Worm (Caenorhabditis elegans) whole organism, L4 larva: ENCODE results near the gene Y37H2A.10.

Experiments
- F26F4.8 ChIP-seq: fragments of 200-800 bp; sonication (Bioruptor generic); conservative IDR thresholded peaks from 2 replicates; pipeline ENCODE4 v1.3.6; 2022; ENCODE audit warnings: missing genetic modification characterization, missing compliant biosample characterization
- F37D6.2 ChIP-seq: sonication (generic microtip); optimal IDR thresholded peaks from 2 replicates; lab custom pipeline; 2016; ENCODE audit warnings: mild to moderate bottlenecking, missing genetic modification characterization, missing compliant biosample characterization
- F49E8.2 ChIP-seq: sonication (generic microtip); optimal IDR thresholded peaks from 2 replicates; lab custom pipeline; 2016; ENCODE audit warnings: missing compliant biosample characterization, mild to moderate bottlenecking, missing genetic modification characterization, borderline replicate concordance
- Y48G9A.11 ChIP-seq: fragments of 200-800 bp; sonication (Bioruptor generic); IDR thresholded peaks from 2 replicates; pipeline ENCODE4 v1.3.6; 2022; ENCODE audit warnings: missing genetic modification reagents, missing genetic modification characterization, missing compliant biosample characterization
- ceh-44 ChIP-seq: fragments of 200-800 bp; sonication (Bioruptor generic); IDR thresholded peaks from 2 replicates; pipeline ENCODE4 v1.3.6; 2022; ENCODE audit warnings: missing genetic modification reagents, missing genetic modification characterization, missing compliant biosample characterization
- ceh-82 ChIP-seq: sonication (generic microtip); optimal IDR thresholded peaks from 2 replicates; lab custom pipeline; 2017; ENCODE audit warnings: missing biosample characterization, missing genetic modification characterization
- daf-16 ChIP-seq, 3 experiments: sonication (generic microtip); optimal IDR thresholded peaks; 2 replicates each; lab custom pipeline; 2016 to 2017; ENCODE audit warnings: missing genetic modification characterization in 3 of 3, missing genetic modification reagents in 3 of 3, mild to moderate bottlenecking in 2 of 3, missing compliant biosample characterization in 2 of 3, missing biosample characterization in 1 of 3, moderate library complexity in 1 of 3
- daf-8 ChIP-seq: fragments of 200-800 bp; sonication (Bioruptor generic); IDR thresholded peaks from 2 replicates; pipeline ENCODE4 v1.3.6; 2022; ENCODE audit warnings: missing genetic modification characterization, missing compliant biosample characterization
- dmd-8 ChIP-seq: fragments of 200-800 bp; sonication (Bioruptor generic); IDR thresholded peaks from 2 replicates; pipeline ENCODE4 v1.3.6; 2022; ENCODE audit warnings: missing genetic modification characterization, missing compliant biosample characterization
- dve-1 ChIP-seq: sonication (generic microtip); optimal IDR thresholded peaks from 2 replicates; lab custom pipeline; 2017; ENCODE audit warnings: antibody characterized with exemption, mild to moderate bottlenecking, missing genetic modification characterization, missing compliant biosample characterization; ENCODE audit not compliant: insufficient read depth
- egl-43 ChIP-seq: fragments of 200-800 bp; sonication (Bioruptor generic); IDR thresholded peaks from 2 replicates; pipeline ENCODE4 v1.3.6; 2022; ENCODE audit warnings: missing genetic modification reagents, missing genetic modification characterization, missing compliant biosample characterization
- gei-8 ChIP-seq: fragments of 200-800 bp; sonication (Bioruptor generic); optimal IDR thresholded peaks from 2 replicates; lab custom pipeline; 2018; ENCODE audit warnings: mild to moderate bottlenecking, missing genetic modification characterization, missing compliant biosample characterization
- lin-39 ChIP-seq: fragments of 150-350 bp; optimal IDR thresholded peaks from 2 replicates; lab custom pipeline; 2014; ENCODE audit warnings: missing biosample characterization, missing genetic modification reagents, missing genetic modification characterization
- lir-3 ChIP-seq: sonication (generic microtip); optimal IDR thresholded peaks from 2 replicates; lab custom pipeline; 2016; ENCODE audit warnings: mild to moderate bottlenecking, missing genetic modification characterization, missing compliant biosample characterization
- madf-5 ChIP-seq, 2 experiments: fragments of 200-800 bp; sonication (Bioruptor generic); IDR thresholded peaks; 2 replicates each; pipeline ENCODE4 v1.3.6; 2022; ENCODE audit warnings: missing compliant biosample characterization in 2 of 2, missing genetic modification characterization in 2 of 2
- madf-9 ChIP-seq: fragments of 200-800 bp; sonication (Bioruptor generic); conservative IDR thresholded peaks from 2 replicates; pipeline ENCODE4 v1.3.6; 2022; ENCODE audit warnings: missing genetic modification reagents, missing genetic modification characterization, missing compliant biosample characterization
- mep-1 ChIP-seq: fragments of 150-350 bp; sonication (generic microtip); optimal IDR thresholded peaks from 3 replicates; lab custom pipeline; 2014; ENCODE audit warnings: missing biosample characterization, missing genetic modification characterization
- mes-2 ChIP-seq: sonication (generic microtip); optimal IDR thresholded peaks from 2 replicates; lab custom pipeline; 2016; ENCODE audit warnings: missing genotype, mild to moderate bottlenecking, missing genetic modification characterization, missing compliant biosample characterization; ENCODE audit not compliant: poor library complexity, severe bottlenecking
- nhr-10 ChIP-seq: fragments of 150-350 bp; optimal IDR thresholded peaks from 2 replicates; lab custom pipeline; 2014; ENCODE audit warnings: missing biosample characterization, missing genetic modification characterization
- nhr-102 ChIP-seq: sonication (generic microtip); optimal IDR thresholded peaks from 2 replicates; lab custom pipeline; 2016; ENCODE audit warnings: mild to moderate bottlenecking, missing genetic modification characterization, moderate library complexity, missing compliant biosample characterization
- nhr-11 ChIP-seq: fragments of 150-350 bp; optimal IDR thresholded peaks from 2 replicates; lab custom pipeline; 2014; ENCODE audit warnings: missing biosample characterization, missing genetic modification characterization
- nhr-111 ChIP-seq: fragments of 200-800 bp; sonication (Bioruptor generic); optimal IDR thresholded peaks from 2 replicates; lab custom pipeline; 2018; ENCODE audit warnings: mild to moderate bottlenecking, missing genetic modification characterization, missing compliant biosample characterization
- nhr-25 ChIP-seq: sonication (generic microtip); optimal IDR thresholded peaks from 2 replicates; lab custom pipeline; 2017; ENCODE audit warnings: missing genetic modification characterization, mild to moderate bottlenecking, missing compliant biosample characterization, antibody characterized with exemption, moderate library complexity, borderline replicate concordance; ENCODE audit not compliant: insufficient read depth
- nhr-28 ChIP-seq: fragments of 150-350 bp; optimal IDR thresholded peaks from 2 replicates; lab custom pipeline; 2014; ENCODE audit warnings: missing biosample characterization, missing genetic modification characterization
- nhr-48 ChIP-seq: sonication (generic microtip); optimal IDR thresholded peaks from 2 replicates; lab custom pipeline; 2016; ENCODE audit warnings: mild to moderate bottlenecking, missing genetic modification characterization, missing compliant biosample characterization
- nhr-77 ChIP-seq: fragments of 150-350 bp; optimal IDR thresholded peaks from 2 replicates; lab custom pipeline; 2014; ENCODE audit warnings: missing biosample characterization, missing genetic modification characterization
- php-3 ChIP-seq: fragments of 200-800 bp; sonication (Bioruptor generic); IDR thresholded peaks from 2 replicates; pipeline ENCODE4 v1.3.6; 2022; ENCODE audit warnings: missing genetic modification reagents, missing genetic modification characterization, missing compliant biosample characterization
- pqm-1 ChIP-seq: sonication (generic microtip); optimal IDR thresholded peaks from 2 replicates; lab custom pipeline; 2017; ENCODE audit warnings: missing biosample characterization, missing genetic modification characterization
- rbr-2 ChIP-seq: sonication (generic microtip); optimal IDR thresholded peaks from 2 replicates; lab custom pipeline; 2016; ENCODE audit warnings: missing genotype, missing genetic modification characterization, missing compliant biosample characterization
- set-16 ChIP-seq: fragments of 200-800 bp; sonication (Bioruptor generic); IDR thresholded peaks from 2 replicates; pipeline ENCODE4 v1.3.6; 2022; ENCODE audit warnings: missing genetic modification reagents, missing genetic modification characterization, missing compliant biosample characterization
- snpc-1.2 ChIP-seq: fragments of 200-800 bp; sonication (Bioruptor generic); IDR thresholded peaks from 2 replicates; pipeline ENCODE4 v1.3.6; 2022; ENCODE audit warnings: missing genetic modification reagents, missing genetic modification characterization, missing compliant biosample characterization
- spr-3 ChIP-seq: fragments of 200-800 bp; sonication (Bioruptor generic); optimal IDR thresholded peaks from 2 replicates; lab custom pipeline; 2018; ENCODE audit warnings: mild to moderate bottlenecking, missing genetic modification characterization, missing compliant biosample characterization
- unc-62 ChIP-seq, 3 experiments: fragments of 150-350 bp in 1 of 3; sonication (generic microtip); optimal IDR thresholded peaks in 2 of 3; peaks in 1 of 3; 1 replicate in 1 of 3; 2 replicates in 2 of 3; lab custom pipeline; 2014 to 2017; ENCODE audit warnings: missing biosample characterization in 3 of 3, missing genetic modification characterization in 3 of 3, missing genetic modification reagents in 3 of 3, missing genotype in 1 of 3
- zfp-2 ChIP-seq: sonication (generic microtip); optimal IDR thresholded peaks from 2 replicates; lab custom pipeline; 2016; ENCODE audit warnings: mild to moderate bottlenecking, missing genetic modification characterization, missing compliant biosample characterization
- ztf-11 ChIP-seq: fragments of 150-350 bp; optimal IDR thresholded peaks from 2 replicates; lab custom pipeline; 2014; ENCODE audit warnings: missing biosample characterization, missing genetic modification characterization

Y37H2A.10 gene

DNA sequence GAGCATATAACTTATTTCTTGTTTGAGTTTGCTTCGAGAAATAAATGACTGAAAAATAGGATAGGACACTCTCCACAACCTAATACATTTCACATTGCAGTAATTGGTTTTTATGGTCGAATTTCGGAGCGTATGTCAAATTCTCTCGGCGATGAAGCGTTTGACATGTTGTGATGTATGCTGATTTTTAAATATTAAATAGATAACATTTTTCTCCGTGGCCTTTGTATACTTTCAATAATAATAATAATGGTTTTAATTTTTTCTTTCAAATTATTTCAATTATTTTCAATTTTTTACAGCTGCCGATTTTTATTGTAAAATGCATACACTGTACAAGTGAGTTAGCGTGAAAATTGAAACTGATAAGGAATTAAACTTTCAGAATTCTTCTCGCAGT, 7.3 kb downstream of the Y37H2A.10 start, which contains the start of gene C14A6.3:
TSS of gene C14A6.3 (plus strand) at position 301 of the 400 bp plus-strand sequence.
- TF ChIP-seq ztf-11 (tag; lab: Kevin White, UChicago), result no peak
- TF ChIP-seq Y48G9A.11, result no peak
- TF ChIP-seq pqm-1 (tag; lab: Kevin White, UChicago), result peak; percentile 39

- TF ChIP-seq nhr-11 (tag; lab: Kevin White, UChicago) (no peak), nhr-102 (tag; lab: Kevin White, UChicago) (no peak), dve-1 (peak; percentile 49), lir-3 (no peak), mep-1 (tag; lab: Kevin White, UChicago) (no peak), ceh-82 (tag; lab: Kevin White, UChicago) (no peak), snpc-1.2 (no peak), nhr-48 (no peak), spr-3 (GFP tag; lab: Kevin White, UChicago) (no peak), F49E8.2 (tag; lab: Kevin White, UChicago) (no peak), php-3 (GFP tag; lab: Robert Waterston, UW) (peak; percentile 95), nhr-25 (tag; lab: Kevin White, UChicago) (no peak), daf-16 (GFP tag; optimal IDR thresholded peaks at IDR 0.05; lab: Kevin White, UChicago) (no peak), daf-16 (tag; optimal IDR thresholded peaks at IDR 0.05; lab: Kevin White, UChicago) (peak; percentile 69), nhr-28 (tag; lab: Kevin White, UChicago) (peak; percentile 41), madf-5 (GFP tag; IDR thresholded peaks at IDR 0.05; lab: Robert Waterston, UW) (no peak), rbr-2 (no peak), set-16 (no peak)
These were observed 18.9 kb downstream of the Y37H2A.10 start, which contains the start of gene clec-48 for ce11 chrV:18157707-18158106. clec-48 (plus strand) TSS chrV:18158026.

ce11 chrV:18158172-18158571, 19.4 kb downstream of the Y37H2A.10 start:
- TF ChIP-seq unc-62 (GFP tag; optimal IDR thresholded peaks at IDR 0.05 in 1 of 2; lab: Kevin White, UChicago), result peak in 1 of 2 experiments; percentile 97
- no peak for TF ChIP-seq unc-62 (tag; optimal IDR thresholded peaks at IDR 0.05; lab: Kevin White, UChicago)
- no peak for TF ChIP-seq daf-8

DNA sequence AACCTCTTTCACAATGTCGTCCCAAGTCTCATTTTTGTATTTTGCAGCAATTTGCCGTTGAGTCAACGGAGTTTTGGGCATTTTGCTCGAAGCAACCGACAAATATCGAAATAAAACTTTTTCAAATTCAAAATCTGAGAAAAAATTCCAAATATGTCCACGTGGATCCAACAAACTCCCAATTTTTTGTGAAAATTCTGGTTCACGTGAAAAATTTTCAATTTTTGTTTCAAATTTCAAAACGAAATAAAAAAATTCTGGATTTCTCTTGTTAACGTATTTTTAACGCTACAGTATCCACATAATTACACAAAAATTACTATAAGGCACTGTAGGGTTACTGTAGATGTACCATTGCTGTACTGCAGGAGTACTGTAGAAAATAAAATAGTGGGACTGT, 22.4 kb downstream of the Y37H2A.10 start, which contains the start of gene C14A6.13:
TSS of gene C14A6.13 (minus strand) at position 101 of the 400 bp plus-strand sequence.
- TF ChIP-seq gei-8 (GFP tag; lab: Kevin White, UChicago) (no peak), ceh-44 (GFP tag; lab: Robert Waterston, UW) (no peak), php-3 (GFP tag; lab: Robert Waterston, UW) (no peak)

- no peak for TF ChIP-seq lin-39 (tag; lab: Kevin White, UChicago)
- TF ChIP-seq nhr-77 (tag; lab: Kevin White, UChicago), result no peak
- TF ChIP-seq nhr-111, result no peak
- TF ChIP-seq F37D6.2 (tag; lab: Kevin White, UChicago), result no peak
- TF ChIP-seq egl-43 (GFP tag; lab: Robert Waterston, UW), result no peak
- TF ChIP-seq F26F4.8 (GFP tag; lab: Robert Waterston, UW), result no peak
- no peak for TF ChIP-seq mes-2 (tag; lab: Kevin White, UChicago)
- TF ChIP-seq zfp-2, result no peak
- no peak for TF ChIP-seq dmd-8
- TF ChIP-seq madf-9 (GFP tag; lab: Robert Waterston, UW), result no peak
- TF ChIP-seq nhr-10, result no peak
These were observed 23.8 kb downstream of the Y37H2A.10 start, which contains the start of gene C14A6.12 for ce11 chrV:18162568-18162967. C14A6.12 (minus strand) TSS chrV:18162668.
